Fruit fly (Drosophila melanogaster) whole organism, embryonic: ENCODE results near the gene CG13055.

Source experiments
- Aef1 ChIP-seq: fragments of 200-800 bp; sonication (Bioruptor generic); IDR thresholded peaks from 3 replicates; pipeline ENCODE4 v1.3.6; 2022; ENCODE audit warnings: missing biosample characterization, missing genetic modification characterization
- B-H1 ChIP-seq: fragments of 200-800 bp; sonication (Bioruptor generic); IDR thresholded peaks from 3 replicates; pipeline ENCODE4 v1.3.6; 2022; ENCODE audit warnings: missing biosample characterization, missing genetic modification characterization
- Blimp-1 ChIP-seq: fragments of 200-800 bp; sonication (Bioruptor generic); optimal IDR thresholded peaks from 3 replicates; lab custom pipeline; 2018; ENCODE audit warnings: missing biosample characterization, missing genetic modification characterization, mild to moderate bottlenecking, moderate library complexity, missing genetic modification reagents
- C15 ChIP-seq: fragments of 200-800 bp; sonication (Bioruptor generic); IDR thresholded peaks from 3 replicates; pipeline ENCODE4 v1.3.6; 2022; ENCODE audit warnings: missing biosample characterization, missing genetic modification characterization
- CG10321 ChIP-seq: fragments of 200-800 bp; sonication (Bioruptor generic); IDR thresholded peaks from 2 replicates; pipeline ENCODE4 v1.3.6; 2022; ENCODE audit warnings: missing biosample characterization, missing genetic modification characterization
- CG10431 ChIP-seq: fragments of 200-800 bp; sonication (Bioruptor generic); optimal IDR thresholded peaks from 3 replicates; lab custom pipeline; 2018; ENCODE audit warnings: missing biosample characterization, mild to moderate bottlenecking, missing genetic modification characterization
- CG10654 ChIP-seq: fragments of 200-800 bp; sonication (Bioruptor generic); optimal IDR thresholded peaks from 2 replicates; lab custom pipeline; 2016; ENCODE audit warnings: missing biosample characterization, missing genetic modification characterization
- CG13296 ChIP-seq: fragments of 200-800 bp; sonication (Bioruptor generic); optimal IDR thresholded peaks from 3 replicates; lab custom pipeline; 2018; ENCODE audit warnings: missing biosample characterization, mild to moderate bottlenecking, missing genetic modification characterization
- CG13424 ChIP-seq: fragments of 200-800 bp; sonication (Bioruptor generic); optimal IDR thresholded peaks from 2 replicates; lab custom pipeline; 2019; ENCODE audit warnings: missing biosample characterization, mild to moderate bottlenecking, missing genetic modification characterization, moderate library complexity
- CG13775 ChIP-seq: fragments of 200-800 bp; sonication (Bioruptor generic); optimal IDR thresholded peaks from 3 replicates; lab custom pipeline; 2017; ENCODE audit warnings: missing biosample characterization, mild to moderate bottlenecking, missing genetic modification characterization
- CG14441 ChIP-seq: fragments of 200-800 bp; sonication (Bioruptor generic); IDR thresholded peaks from 2 replicates; pipeline ENCODE4 v1.3.6; 2022; ENCODE audit warnings: missing biosample characterization, missing genetic modification characterization
- CG32772 ChIP-seq: fragments of 200-800 bp; sonication (Bioruptor generic); IDR thresholded peaks from 2 replicates; pipeline ENCODE4 v1.3.6; 2022; ENCODE audit warnings: missing biosample characterization, missing genetic modification characterization
- CG34422 ChIP-seq: fragments of 200-800 bp; sonication (Bioruptor generic); IDR thresholded peaks from 3 replicates; pipeline ENCODE4 v1.3.6; 2022; ENCODE audit warnings: missing biosample characterization, missing genetic modification characterization
- CG4424 ChIP-seq: fragments of 200-800 bp; sonication (Bioruptor generic); optimal IDR thresholded peaks from 3 replicates; lab custom pipeline; 2016; ENCODE audit warnings: missing biosample characterization, missing genetic modification characterization
- CG4730 ChIP-seq: fragments of 200-800 bp; sonication (Bioruptor generic); IDR thresholded peaks from 2 replicates; pipeline ENCODE4 v1.3.6; 2022; ENCODE audit warnings: missing biosample characterization, missing genetic modification characterization
- CG7357 ChIP-seq: fragments of 200-800 bp; sonication (Bioruptor generic); IDR thresholded peaks from 3 replicates; pipeline ENCODE4 v1.3.6; 2022; ENCODE audit warnings: missing biosample characterization, missing genetic modification characterization
- CG7839 ChIP-seq: fragments of 200-800 bp; sonication (Bioruptor generic); optimal IDR thresholded peaks from 3 replicates; lab custom pipeline; 2018; ENCODE audit warnings: missing biosample characterization, mild to moderate bottlenecking, missing genetic modification characterization, moderate library complexity
- CkIIα-i1 ChIP-seq: fragments of 200-800 bp; sonication (Bioruptor generic); IDR thresholded peaks from 2 replicates; pipeline ENCODE4 v1.3.6; 2022; ENCODE audit warnings: missing biosample characterization, missing genetic modification characterization
- E2f1 ChIP-seq: fragments of 200-800 bp; sonication (Bioruptor generic); IDR thresholded peaks from 2 replicates; pipeline ENCODE4 v1.3.6; 2022; ENCODE audit warnings: missing biosample characterization, missing genetic modification characterization
- H15 ChIP-seq: fragments of 200-800 bp; sonication (Bioruptor generic); IDR thresholded peaks from 3 replicates; pipeline ENCODE4 v1.3.6; 2022; ENCODE audit warnings: missing biosample characterization, missing genetic modification characterization
- Hr3 ChIP-seq: fragments of 200-800 bp; sonication (Bioruptor generic); optimal IDR thresholded peaks from 3 replicates; lab custom pipeline; 2016; ENCODE audit warnings: missing biosample characterization, missing genetic modification characterization
- Hr51 ChIP-seq, 2 experiments: fragments of 200-800 bp; sonication (Bioruptor generic); optimal IDR thresholded peaks; 2 replicates in 1 of 2; 3 replicates in 1 of 2; lab custom pipeline; 2016 to 2018; ENCODE audit warnings: missing biosample characterization in 2 of 2, missing genetic modification characterization in 2 of 2, mild to moderate bottlenecking in 1 of 2, moderate library complexity in 1 of 2
- Kr ChIP-seq: fragments of 200-800 bp; sonication (Bioruptor generic); optimal IDR thresholded peaks from 2 replicates; lab custom pipeline; 2017; ENCODE audit warnings: missing biosample characterization, mild to moderate bottlenecking, missing genetic modification characterization
- Nf-YA ChIP-seq: fragments of 200-800 bp; sonication (Bioruptor generic); IDR thresholded peaks from 2 replicates; pipeline ENCODE4 v1.3.6; 2022; ENCODE audit warnings: missing biosample characterization, missing genetic modification characterization
- Ptx1 ChIP-seq: fragments of 200-800 bp; sonication (Bioruptor generic); IDR thresholded peaks from 2 replicates; pipeline ENCODE4 v1.3.6; 2022; ENCODE audit warnings: missing biosample characterization, missing genetic modification characterization
- TFAM ChIP-seq: fragments of 200-800 bp; sonication (Bioruptor generic); optimal IDR thresholded peaks from 2 replicates; lab custom pipeline; 2017; ENCODE audit warnings: missing biosample characterization, missing genetic modification characterization, inconsistent platforms
- Xbp1 ChIP-seq: fragments of 200-800 bp; sonication (Bioruptor generic); optimal IDR thresholded peaks from 3 replicates; lab custom pipeline; 2016; ENCODE audit warnings: missing biosample characterization, mild to moderate bottlenecking, missing genetic modification characterization
- az2 ChIP-seq: fragments of 200-800 bp; sonication (Bioruptor generic); optimal IDR thresholded peaks from 3 replicates; lab custom pipeline; 2016; ENCODE audit warnings: missing biosample characterization, missing genetic modification characterization
- bsh ChIP-seq, 2 experiments: fragments of 200-800 bp; sonication (Bioruptor generic); optimal IDR thresholded peaks; 2 replicates each; lab custom pipeline; 2017 to 2018; ENCODE audit warnings: mild to moderate bottlenecking in 2 of 2, missing biosample characterization in 2 of 2, missing genetic modification characterization in 2 of 2, moderate library complexity in 1 of 2
- crp ChIP-seq, 2 experiments: fragments of 200-800 bp; sonication (Bioruptor generic); optimal IDR thresholded peaks; 2 replicates in 1 of 2; 3 replicates in 1 of 2; lab custom pipeline; 2017; ENCODE audit warnings: missing biosample characterization in 2 of 2, missing genetic modification characterization in 2 of 2, mild to moderate bottlenecking in 1 of 2, moderate library complexity in 1 of 2
- dan ChIP-seq: fragments of 200-800 bp; sonication (Bioruptor generic); IDR thresholded peaks from 2 replicates; pipeline ENCODE4 v1.3.6; 2022; ENCODE audit warnings: missing biosample characterization, missing genetic modification characterization
- dpn ChIP-seq, 2 experiments: fragments of 200-800 bp; sonication (Bioruptor generic); optimal IDR thresholded peaks; 3 replicates each; lab custom pipeline; 2016; ENCODE audit warnings: missing biosample characterization in 2 of 2, missing genetic modification characterization in 2 of 2
- emc ChIP-seq: fragments of 200-800 bp; sonication (Bioruptor generic); optimal IDR thresholded peaks from 2 replicates; lab custom pipeline; 2016; ENCODE audit warnings: missing biosample characterization, missing genetic modification characterization
- esg ChIP-seq: fragments of 200-800 bp; sonication (Bioruptor generic); conservative IDR thresholded peaks from 2 replicates; pipeline ENCODE4 v1.3.6; 2022; ENCODE audit warnings: missing biosample characterization, missing genetic modification characterization
- fd3F ChIP-seq: fragments of 200-800 bp; sonication (Bioruptor generic); optimal IDR thresholded peaks from 2 replicates; lab custom pipeline; 2018; ENCODE audit warnings: missing biosample characterization, mild to moderate bottlenecking, missing genetic modification characterization, moderate library complexity
- fru ChIP-seq: fragments of >200 bp; optimal IDR thresholded peaks from 2 replicates; lab custom pipeline; 2017
- gem ChIP-seq: fragments of 200-800 bp; sonication (Bioruptor generic); optimal IDR thresholded peaks from 2 replicates; lab custom pipeline; 2019; ENCODE audit warnings: missing biosample characterization, mild to moderate bottlenecking, missing genetic modification characterization, moderate library complexity
- gsb-n ChIP-seq: fragments of 200-800 bp; sonication (Bioruptor generic); optimal IDR thresholded peaks from 3 replicates; lab custom pipeline; 2018; ENCODE audit warnings: missing biosample characterization, mild to moderate bottlenecking, missing genetic modification characterization
- hkb ChIP-seq, 2 experiments: fragments of 200-800 bp in 1 of 2; fragments of >200 bp in 1 of 2; sonication (Bioruptor generic) in 1 of 2; IDR thresholded peaks in 1 of 2; optimal IDR thresholded peaks in 1 of 2; 2 replicates each; pipeline versions ENCODE4 v1.3.6 to Lab custom; 2017 to 2022; ENCODE audit warnings: missing biosample characterization in 1 of 2, missing genetic modification characterization in 1 of 2
- kah ChIP-seq: fragments of 200-800 bp; sonication (Bioruptor generic); optimal IDR thresholded peaks from 2 replicates; lab custom pipeline; 2018; ENCODE audit warnings: missing biosample characterization, mild to moderate bottlenecking, missing genetic modification characterization
- lab ChIP-seq: fragments of 200-800 bp; sonication (Bioruptor generic); optimal IDR thresholded peaks from 3 replicates; lab custom pipeline; 2017; ENCODE audit warnings: missing biosample characterization, missing genetic modification characterization, mild to moderate bottlenecking, moderate library complexity, missing genetic modification reagents
- ranshi ChIP-seq: fragments of 200-800 bp; sonication (Bioruptor generic); IDR thresholded peaks from 2 replicates; pipeline ENCODE4 v1.3.6; 2022; ENCODE audit warnings: missing biosample characterization, missing genetic modification characterization
- sd ChIP-seq: fragments of 200-800 bp; sonication (Bioruptor generic); optimal IDR thresholded peaks from 3 replicates; lab custom pipeline; 2018; ENCODE audit warnings: missing biosample characterization, mild to moderate bottlenecking, missing genetic modification characterization, moderate library complexity
- slbo ChIP-seq: fragments of 200-800 bp; sonication (Bioruptor generic); IDR thresholded peaks from 2 replicates; pipeline ENCODE4 v1.3.6; 2022; ENCODE audit warnings: missing biosample characterization, missing genetic modification characterization
- tap ChIP-seq: fragments of 200-800 bp; optimal IDR thresholded peaks from 3 replicates; lab custom pipeline; 2019; ENCODE audit warnings: missing biosample characterization, mild to moderate bottlenecking, missing genetic modification characterization, moderate library complexity
- tin ChIP-seq: fragments of 200-800 bp; sonication (Bioruptor generic); optimal IDR thresholded peaks from 3 replicates; lab custom pipeline; 2016; ENCODE audit warnings: missing biosample characterization, missing genetic modification characterization
- unpg ChIP-seq: fragments of 200-800 bp; sonication (Bioruptor generic); optimal IDR thresholded peaks from 3 replicates; lab custom pipeline; 2018; ENCODE audit warnings: missing biosample characterization, mild to moderate bottlenecking, missing genetic modification characterization, moderate library complexity
- vvl ChIP-seq: fragments of 200-800 bp; sonication (Bioruptor generic); IDR thresholded peaks from 2 replicates; pipeline ENCODE4 v1.3.6; 2022; ENCODE audit warnings: missing biosample characterization, missing genetic modification characterization
- wek ChIP-seq: fragments of 200-800 bp; sonication (Bioruptor generic); optimal IDR thresholded peaks from 3 replicates; lab custom pipeline; 2018; ENCODE audit warnings: missing biosample characterization, mild to moderate bottlenecking, missing genetic modification characterization, moderate library complexity

Gene CG13055

DNA sequence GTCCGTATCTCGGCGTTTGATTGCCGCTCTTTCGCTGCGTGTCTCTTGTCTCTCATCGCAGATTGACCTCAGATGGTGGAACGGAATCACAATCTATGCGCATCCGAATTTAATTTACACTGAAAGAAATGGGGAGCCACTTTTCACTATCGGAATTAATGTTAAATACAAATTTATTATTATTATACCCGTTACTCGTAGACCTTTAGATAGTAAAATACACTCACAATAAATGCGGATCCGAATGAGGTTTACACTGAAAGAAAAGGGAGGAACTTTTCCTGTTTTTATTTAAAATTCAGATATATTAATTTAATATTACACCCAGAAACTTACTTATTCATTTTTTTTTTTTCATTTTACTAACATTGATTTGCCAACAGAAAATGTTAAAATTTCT is 36.9 kb upstream of the CG13055 start (continued):
- TF ChIP-seq bsh (GFP tag; optimal IDR thresholded peaks at IDR 0.05; lab: Kevin White, UChicago) (no peak), CG14441 (GFP tag; lab: Robert Waterston, UW) (peak; percentile 33; the same call in 1 of the 2 replicates), CG7839 (tag; lab: Kevin White, UChicago) (peak; percentile 39), gsb-n (tag; lab: Kevin White, UChicago) (no peak), Blimp-1 (peak; percentile 22), Xbp1 (GFP tag; lab: Kevin White, UChicago) (peak; percentile 56), wek (GFP tag; lab: Kevin White, UChicago) (no peak), ranshi (GFP tag; lab: Robert Waterston, UW) (0 out of 2 replicates have a peak, but pooled peaks have one; percentile 28), fd3F (GFP tag; lab: Kevin White, UChicago) (peak; percentile 36), crp (GFP tag; optimal IDR thresholded peaks at IDR 0.05; lab: Kevin White, UChicago) (no peak), CG7357 (GFP tag; lab: Robert Waterston, UW) (0 out of 3 replicates have a peak, but pooled peaks have one; percentile 21), vvl (GFP tag; lab: Robert Waterston, UW) (peak; percentile 40; the same call in 1 of the 2 replicates), fru (lab: Kevin White, UChicago) (no peak), CG13424 (tag; lab: Kevin White, UChicago) (peak; percentile 41), TFAM (GFP tag; lab: Kevin White, UChicago) (no peak), CG13775 (GFP tag; lab: Kevin White, UChicago) (peak; percentile 11), Hr3 (peak; percentile 24), dpn (GFP tag; optimal IDR thresholded peaks at IDR 0.05; lab: Kevin White, UChicago) (peak in 1 of 2 experiments; percentile 38), az2 (GFP tag; lab: Kevin White, UChicago) (peak; percentile 31), esg (GFP tag; lab: Robert Waterston, UW) (peak; percentile 64; the same call in 1 of the 2 replicates), B-H1 (GFP tag; lab: Robert Waterston, UW) (0 out of 3 replicates have a peak, but pooled peaks have one; percentile 16), CG34422 (peak; percentile 50; the same call in 1 of the 3 replicates), Ptx1 (0 out of 2 replicates have a peak, but pooled peaks have one; percentile 43), C15 (GFP tag; lab: Robert Waterston, UW) (no peak), Kr (GFP tag; lab: Kevin White, UChicago) (no peak), CG32772 (GFP tag; lab: Robert Waterston, UW) (0 out of 2 replicates have a peak, but pooled peaks have one; percentile 25), slbo (GFP tag; lab: Robert Waterston, UW) (peak; percentile 22; the same call in 1 of the 2 replicates), Nf-YA (GFP tag; lab: Robert Waterston, UW) (0 out of 2 replicates have a peak, but pooled peaks have one; percentile 20), CG4730 (peak; percentile 50; the same call in 1 of the 2 replicates), CG10431 (GFP tag; lab: Kevin White, UChicago) (no peak), emc (GFP tag; lab: Kevin White, UChicago) (no peak), kah (GFP tag; lab: Kevin White, UChicago) (no peak), CG13296 (GFP tag; lab: Kevin White, UChicago) (peak; percentile 39), E2f1 (GFP tag; lab: Robert Waterston, UW) (peak; percentile 33; the same call in 1 of the 2 replicates), Aef1 (GFP tag; lab: Robert Waterston, UW) (0 out of 3 replicates have a peak, but pooled peaks have one; percentile 16), lab (peak; percentile 19), unpg (GFP tag; lab: Kevin White, UChicago) (peak; percentile 59), Hr51 (GFP tag; optimal IDR thresholded peaks at IDR 0.05; lab: Kevin White, UChicago) (peak in 1 of 2 experiments; percentile 69), CG10321 (0 out of 2 replicates have a peak, but pooled peaks have one; percentile 9), gem (tag; lab: Kevin White, UChicago) (peak; percentile 65), sd (no peak), CG10654 (GFP tag; lab: Kevin White, UChicago) (peak; percentile 2), tin (GFP tag; lab: Kevin White, UChicago) (peak; percentile 10), hkb (optimal IDR thresholded peaks at IDR 0.05; lab: Kevin White, UChicago) (no peak), hkb (GFP tag; IDR thresholded peaks at IDR 0.05; lab: Robert Waterston, UW) (peak; percentile 66), CG4424 (peak; percentile 38), H15 (GFP tag; lab: Robert Waterston, UW) (peak; percentile 53; the same call in 1 of the 3 replicates), CkIIα-i1 (GFP tag; lab: Robert Waterston, UW) (no peak), tap (tag; lab: Kevin White, UChicago) (peak; percentile 5), dan (GFP tag; lab: Robert Waterston, UW) (no peak)
